Fruit fly (Drosophila melanogaster): ENCODE data around the gene CG4702.

DNA sequence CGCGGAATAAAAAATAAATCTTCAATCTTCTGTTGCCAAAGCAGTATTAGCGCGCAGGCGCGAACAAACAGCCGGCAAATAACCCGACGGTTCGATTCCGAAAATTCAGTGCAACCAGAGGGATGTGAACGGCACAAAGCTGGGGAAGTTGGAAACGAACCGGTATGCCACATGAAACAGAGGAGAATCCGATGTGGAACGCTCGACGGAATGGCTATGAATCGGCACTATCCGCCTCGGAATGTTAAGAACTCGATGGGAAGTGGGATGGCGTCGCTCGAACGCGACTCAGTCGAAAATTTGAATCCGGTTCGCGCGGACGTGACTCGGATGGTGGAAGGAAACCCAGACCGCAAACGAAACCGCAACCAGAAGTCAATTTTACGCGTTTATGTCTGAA lies 33.4 kb downstream of the CG4702 start, which contains the start of gene dpr17:
- no peak for TF ChIP-seq kay (GFP tag; ENCODE audit: borderline replicate concordance)
- no peak for TF ChIP-seq bab1 (GFP tag; optimal IDR thresholded peaks at IDR 0.05)
- no peak for TF ChIP-seq CG11617 (GFP tag; optimal IDR thresholded peaks at IDR 0.05)
- no peak for TF ChIP-seq cic (GFP tag; optimal IDR thresholded peaks at IDR 0.05)
- TF ChIP-seq CG14711 (tag; optimal IDR thresholded peaks at IDR 0.05), result no peak
- TF ChIP-seq Mnt (GFP tag; optimal IDR thresholded peaks at IDR 0.05), result no peak
- TF ChIP-seq pad (GFP tag; optimal IDR thresholded peaks at IDR 0.05), result peak; percentile 94
- TF ChIP-seq Clk (GFP tag; optimal IDR thresholded peaks at IDR 0.05), result no peak
- TF ChIP-seq CG7045 (GFP tag; optimal IDR thresholded peaks at IDR 0.05), result no peak
- TF ChIP-seq ovo (GFP tag; optimal IDR thresholded peaks at IDR 0.05), result no peak
- TF ChIP-seq Hr96 (GFP tag; optimal IDR thresholded peaks at IDR 0.05), result no peak
- TF ChIP-seq CG12768 (GFP tag; optimal IDR thresholded peaks at IDR 0.05), result no peak
- no peak for TF ChIP-seq Crg-1 (GFP tag; optimal IDR thresholded peaks at IDR 0.05)
- TF ChIP-seq CG7101 (tag; optimal IDR thresholded peaks at IDR 0.05), result no peak
